Fruit fly (Drosophila melanogaster): ENCODE measurements around the gene sbm.

Gene sbm

DNA sequence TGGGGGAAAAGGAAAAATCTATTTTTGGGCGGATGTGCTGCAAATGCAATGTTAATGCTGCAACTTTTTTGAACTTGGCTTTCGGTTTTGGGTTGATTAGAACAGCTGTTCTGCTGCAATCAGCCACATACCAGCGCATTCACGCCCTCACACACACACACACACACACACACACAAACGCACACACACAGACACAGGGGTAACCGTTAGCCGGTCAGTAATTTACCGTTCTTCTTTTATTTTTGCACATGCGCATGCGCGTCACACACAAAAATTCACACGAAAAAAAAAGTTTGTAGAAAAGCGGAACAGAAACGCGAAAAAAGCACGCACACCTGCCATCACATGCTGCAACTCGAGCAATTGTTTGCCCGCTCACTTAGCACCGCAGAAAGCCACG, 458 bp downstream of the sbm start:
- TF ChIP-seq cg (GFP tag; optimal IDR thresholded peaks at IDR 0.05) (peak; percentile 58), Ets65A (GFP tag) (peak; percentile 48), nerfin-1 (tag; optimal IDR thresholded peaks at IDR 0.05) (peak; percentile 40), jumu (GFP tag; optimal IDR thresholded peaks at IDR 0.05) (no peak), tap (tag; optimal IDR thresholded peaks at IDR 0.05) (no peak), ewg (GFP tag; optimal IDR thresholded peaks at IDR 0.05) (peak; percentile 68), Dfd (GFP tag; optimal IDR thresholded peaks at IDR 0.05) (peak in 1 of 2 experiments; percentile 15)

DNA sequence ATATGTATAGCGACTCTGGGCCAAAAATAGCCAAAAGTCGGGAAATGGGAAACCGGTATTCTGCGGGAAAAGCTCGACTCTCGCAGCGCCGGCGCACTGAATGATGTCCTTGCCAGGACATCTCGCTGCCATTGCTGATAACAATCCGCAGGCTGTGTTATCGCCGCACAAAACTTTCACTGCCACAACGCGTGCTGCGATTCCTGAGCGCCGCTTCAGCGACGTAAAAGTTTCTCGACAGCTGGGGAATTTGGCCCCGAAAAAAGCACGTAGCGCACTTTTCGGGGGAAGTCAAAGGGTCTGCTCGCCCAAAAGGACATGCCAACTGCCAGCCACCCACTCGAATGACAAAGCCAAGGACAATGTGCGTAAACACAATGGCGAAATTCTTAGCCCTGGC, 2.9 kb downstream of the sbm start:
- TF ChIP-seq CG6765 (GFP tag; optimal IDR thresholded peaks at IDR 0.05) (no peak), peb (GFP tag; IDR thresholded peaks at IDR 0.05) (no peak), Ets65A (GFP tag) (no peak), nau (GFP tag; optimal IDR thresholded peaks at IDR 0.05) (no peak), ssp (GFP tag; IDR thresholded peaks at IDR 0.05) (no peak), Bteb2 (GFP tag; optimal IDR thresholded peaks at IDR 0.05) (no peak), Deaf1 (tag; optimal IDR thresholded peaks at IDR 0.05) (peak; percentile 37), grn (GFP tag; optimal IDR thresholded peaks at IDR 0.05) (peak; percentile 17), tap (tag; optimal IDR thresholded peaks at IDR 0.05) (no peak), Dip2 (GFP tag; IDR thresholded peaks at IDR 0.05) (no peak), vnd (GFP tag; IDR thresholded peaks at IDR 0.05; ENCODE audit: partially characterized antibody) (no peak), CG15514 (GFP tag; optimal IDR thresholded peaks at IDR 0.05) (peak; percentile 0), CG8089 (GFP tag; optimal IDR thresholded peaks at IDR 0.05) (no peak), unpg (GFP tag; optimal IDR thresholded peaks at IDR 0.05) (no peak), CG4854 (GFP tag; optimal IDR thresholded peaks at IDR 0.05) (no peak), Poxn (GFP tag; IDR thresholded peaks at IDR 0.05) (no peak), Lpt (GFP tag; optimal IDR thresholded peaks at IDR 0.05) (no peak), dan (GFP tag; IDR thresholded peaks at IDR 0.05) (no peak), Hr3 (GFP tag; optimal IDR thresholded peaks at IDR 0.05) (no peak), Doc3 (GFP tag; IDR thresholded peaks at IDR 0.05; ENCODE audit: partially characterized antibody) (no peak), p53 (GFP tag; optimal IDR thresholded peaks at IDR 0.05) (no peak), Bdp1 (GFP tag; optimal IDR thresholded peaks at IDR 0.05) (no peak), CG17328 (GFP tag; IDR thresholded peaks at IDR 0.05) (no peak), Sin3A (optimal IDR thresholded peaks at IDR 0.05) (no peak), bigmax (GFP tag; optimal IDR thresholded peaks at IDR 0.05) (no peak), nerfin-2 (GFP tag; IDR thresholded peaks at IDR 0.05; ENCODE audit: partially characterized antibody) (no peak), abd-A (tag; optimal IDR thresholded peaks at IDR 0.05) (peak; percentile 50), crc (GFP tag; optimal IDR thresholded peaks at IDR 0.05) (no peak), Dref (GFP tag; IDR thresholded peaks at IDR 0.05) (0 out of 2 replicates have a peak, but pooled peaks have one; percentile 2), sim (GFP tag; IDR thresholded peaks at IDR 0.05) (no peak), maf-S (GFP tag; optimal IDR thresholded peaks at IDR 0.05) (no peak), dmrt99B (tag; optimal IDR thresholded peaks at IDR 0.05) (no peak), gsb (GFP tag; IDR thresholded peaks at IDR 0.05) (no peak), Dll (GFP tag; IDR thresholded peaks at IDR 0.05; ENCODE audit: partially characterized antibody) (no peak), Dek (tag; optimal IDR thresholded peaks at IDR 0.05) (no peak), CG32772 (GFP tag; IDR thresholded peaks at IDR 0.05) (no peak), CG13894 (tag; optimal IDR thresholded peaks at IDR 0.05) (peak; percentile 6), CG31224 (GFP tag; IDR thresholded peaks at IDR 0.05) (peak; percentile 98), CG11093 (GFP tag; IDR thresholded peaks at IDR 0.05) (no peak), lbe (GFP tag; optimal IDR thresholded peaks at IDR 0.05) (no peak), CG10543 (GFP tag; optimal IDR thresholded peaks at IDR 0.05) (no peak), CG12744 (GFP tag; optimal IDR thresholded peaks at IDR 0.05) (no peak), tgo (GFP tag; IDR thresholded peaks at IDR 0.05) (no peak), ewg (GFP tag; optimal IDR thresholded peaks at IDR 0.05) (peak; percentile 63), D (optimal IDR thresholded peaks at IDR 0.05) (no peak), D (GFP tag; optimal IDR thresholded peaks at IDR 0.05) (no peak), CG2678 (tag; optimal IDR thresholded peaks at IDR 0.05) (no peak)
